Worm (Caenorhabditis elegans) whole organism, L1 larva: Measurements from ENCODE around the gene cku-80.
A peak's percentile ranks its signal among the peaks of the same experiment; 100 is the strongest.

Experiments used
- C04F5.9 ChIP-seq: sonication (generic microtip); optimal IDR thresholded peaks from 2 replicates; lab custom pipeline; 2016; ENCODE audit warnings: missing genetic modification characterization, missing compliant biosample characterization
- F16B12.6 ChIP-seq: fragments of 150-350 bp; optimal IDR thresholded peaks from 2 replicates; lab custom pipeline; 2014; ENCODE audit warnings: missing biosample characterization, missing genetic modification characterization
- Y116A8C.19 ChIP-seq: sonication (generic microtip); optimal IDR thresholded peaks from 2 replicates; lab custom pipeline; 2016; ENCODE audit warnings: missing compliant biosample characterization, missing genetic modification characterization, borderline replicate concordance
- alr-1 ChIP-seq: fragments of 200-800 bp; sonication (Bioruptor generic); optimal IDR thresholded peaks from 2 replicates; lab custom pipeline; 2018; ENCODE audit warnings: borderline replicate concordance, mild to moderate bottlenecking, missing genetic modification characterization, missing compliant biosample characterization
- aly-2 ChIP-seq: fragments of 150-350 bp; optimal IDR thresholded peaks from 2 replicates; lab custom pipeline; 2014; ENCODE audit warnings: missing biosample characterization, missing genetic modification characterization
- blmp-1 ChIP-seq: fragments of 150-350 bp; optimal IDR thresholded peaks from 2 replicates; lab custom pipeline; 2014; ENCODE audit warnings: missing biosample characterization, missing genetic modification characterization
- ceh-63 ChIP-seq: fragments of 200-800 bp; sonication (Bioruptor generic); optimal IDR thresholded peaks from 2 replicates; lab custom pipeline; 2018; ENCODE audit warnings: mild to moderate bottlenecking, missing genetic modification characterization, missing compliant biosample characterization
- ceh-8 ChIP-seq: fragments of 200-800 bp; sonication (Bioruptor generic); optimal IDR thresholded peaks from 2 replicates; lab custom pipeline; 2018; ENCODE audit warnings: mild to moderate bottlenecking, missing genetic modification characterization, moderate library complexity, missing compliant biosample characterization
- ceh-88 ChIP-seq: fragments of 200-800 bp; sonication (Bioruptor generic); IDR thresholded peaks from 2 replicates; pipeline ENCODE4 v1.3.6; 2022; ENCODE audit warnings: missing genetic modification characterization, missing compliant biosample characterization
- ceh-90 ChIP-seq: sonication (generic microtip); optimal IDR thresholded peaks from 2 replicates; lab custom pipeline; 2016; ENCODE audit warnings: missing genetic modification characterization, missing compliant biosample characterization
- ces-1 ChIP-seq: fragments of 150-350 bp; optimal IDR thresholded peaks from 2 replicates; lab custom pipeline; 2014; ENCODE audit warnings: missing biosample characterization, missing genetic modification reagents, missing genetic modification characterization
- dpl-1 ChIP-seq, 3 experiments: fragments of 150-350 bp in 2 of 3; sonication (generic microtip) in 1 of 3; optimal IDR thresholded peaks; 2 replicates each; lab custom pipeline; 2014 to 2017; ENCODE audit warnings: missing biosample characterization in 3 of 3, missing genetic modification characterization in 3 of 3, missing genetic modification reagents in 3 of 3
- efl-1 ChIP-seq, 4 experiments: fragments of 150-350 bp; optimal IDR thresholded peaks in 3 of 4; peaks in 1 of 4; 1 replicate in 1 of 4; 2 replicates in 3 of 4; lab custom pipeline; 2014; ENCODE audit warnings: missing biosample characterization in 2 of 4, missing genetic modification characterization in 2 of 4, missing genetic modification reagents in 2 of 4
- efl-3 ChIP-seq: fragments of 200-800 bp; sonication (Bioruptor generic); optimal IDR thresholded peaks from 2 replicates; lab custom pipeline; 2018; ENCODE audit warnings: mild to moderate bottlenecking, missing genetic modification characterization, missing compliant biosample characterization
- egl-13 ChIP-seq: sonication (generic microtip); optimal IDR thresholded peaks from 2 replicates; lab custom pipeline; 2016; ENCODE audit warnings: missing genotype, missing genetic modification reagents, missing genetic modification characterization, missing compliant biosample characterization
- elt-2 ChIP-seq: sonication (generic microtip); optimal IDR thresholded peaks from 2 replicates; lab custom pipeline; 2016; ENCODE audit warnings: missing genetic modification characterization, mild to moderate bottlenecking, inconsistent platforms, missing compliant biosample characterization, missing genetic modification reagents
- elt-3 ChIP-seq, 6 experiments: fragments of 150-350 bp in 1 of 6; sonication (generic microtip); optimal IDR thresholded peaks; 2 replicates each; lab custom pipeline; 2017 to 2018; ENCODE audit warnings: missing biosample characterization in 6 of 6, missing genetic modification characterization in 6 of 6, inconsistent platforms in 1 of 6
- ets-5 ChIP-seq: fragments of 200-800 bp; sonication (Bioruptor generic); IDR thresholded peaks from 2 replicates; pipeline ENCODE4 v1.3.6; 2022; ENCODE audit warnings: missing genetic modification characterization, missing compliant biosample characterization
- fos-1 ChIP-seq: fragments of 150-350 bp; optimal IDR thresholded peaks from 2 replicates; lab custom pipeline; 2014; ENCODE audit warnings: missing biosample characterization, missing genetic modification characterization
- grh-1 ChIP-seq: fragments of 200-800 bp; sonication (Bioruptor generic); IDR thresholded peaks from 2 replicates; pipeline ENCODE4 v1.3.6; 2022; ENCODE audit warnings: missing genetic modification reagents, missing genetic modification characterization, missing compliant biosample characterization
- hlh-4 ChIP-seq: sonication (generic microtip); optimal IDR thresholded peaks from 2 replicates; lab custom pipeline; 2016; ENCODE audit warnings: mild to moderate bottlenecking, missing genetic modification characterization, missing compliant biosample characterization
- irx-1 ChIP-seq: sonication (generic microtip); optimal IDR thresholded peaks from 2 replicates; lab custom pipeline; 2016; ENCODE audit warnings: missing genetic modification characterization, missing compliant biosample characterization
- isw-1 ChIP-seq: fragments of 200-800 bp; sonication (Bioruptor generic); IDR thresholded peaks from 2 replicates; pipeline ENCODE4 v1.3.6; 2022; ENCODE audit warnings: missing genetic modification characterization, missing compliant biosample characterization
- lin-14 ChIP-seq: fragments of 200-800 bp; sonication (Bioruptor generic); optimal IDR thresholded peaks from 2 replicates; lab custom pipeline; 2018; ENCODE audit warnings: mild to moderate bottlenecking, missing genetic modification characterization, moderate library complexity, missing compliant biosample characterization
- lin-39 ChIP-seq: fragments of 150-350 bp; optimal IDR thresholded peaks from 2 replicates; lab custom pipeline; 2014; ENCODE audit warnings: missing biosample characterization, missing genetic modification reagents, missing genetic modification characterization
- lsy-2 ChIP-seq, 2 experiments: fragments of 150-350 bp; optimal IDR thresholded peaks; 2 replicates each; lab custom pipeline; 2014; ENCODE audit warnings: missing biosample characterization in 2 of 2, missing genetic modification characterization in 2 of 2
- mdl-1 ChIP-seq, 2 experiments: fragments of 150-350 bp; optimal IDR thresholded peaks; 2 replicates each; lab custom pipeline; 2014 to 2017; ENCODE audit warnings: missing biosample characterization in 2 of 2, missing genetic modification characterization in 2 of 2, inconsistent platforms in 1 of 2
- mef-2 ChIP-seq: fragments of 150-350 bp; optimal IDR thresholded peaks from 2 replicates; lab custom pipeline; 2014; ENCODE audit warnings: missing biosample characterization, missing genetic modification characterization
- mep-1 ChIP-seq: fragments of 150-350 bp; optimal IDR thresholded peaks from 2 replicates; lab custom pipeline; 2014; ENCODE audit warnings: missing biosample characterization, missing genetic modification characterization
- nhr-12 ChIP-seq: sonication (generic microtip); optimal IDR thresholded peaks from 2 replicates; lab custom pipeline; 2017; ENCODE audit warnings: missing biosample characterization, missing genetic modification characterization
- nhr-19 ChIP-seq: fragments of 200-800 bp; sonication (Bioruptor generic); conservative IDR thresholded peaks from 2 replicates; pipeline ENCODE4 v1.3.6; 2022; ENCODE audit warnings: missing genetic modification characterization, missing compliant biosample characterization
- nhr-20 ChIP-seq: sonication (generic microtip); optimal IDR thresholded peaks from 2 replicates; lab custom pipeline; 2016; ENCODE audit warnings: mild to moderate bottlenecking, missing genetic modification characterization, missing compliant biosample characterization
- nhr-47 ChIP-seq: sonication (generic microtip); optimal IDR thresholded peaks from 2 replicates; lab custom pipeline; 2016; ENCODE audit warnings: mild to moderate bottlenecking, missing genetic modification characterization, moderate library complexity, missing compliant biosample characterization
- nhr-77 ChIP-seq: fragments of 150-350 bp; optimal IDR thresholded peaks from 2 replicates; lab custom pipeline; 2014; ENCODE audit warnings: missing biosample characterization, missing genetic modification characterization
- nhr-85 ChIP-seq: sonication (generic microtip); peaks from one replicate; lab custom pipeline; 2016; ENCODE audit warnings: missing genetic modification characterization, inconsistent platforms, missing compliant biosample characterization
- pax-3 ChIP-seq: fragments of 200-800 bp; sonication (Bioruptor generic); optimal IDR thresholded peaks from 2 replicates; lab custom pipeline; 2018; ENCODE audit warnings: mild to moderate bottlenecking, missing genetic modification characterization, moderate library complexity, missing compliant biosample characterization
- sox-4 ChIP-seq: sonication (generic microtip); optimal IDR thresholded peaks from 2 replicates; lab custom pipeline; 2016; ENCODE audit warnings: missing genetic modification characterization, missing compliant biosample characterization
- tlp-1 ChIP-seq: fragments of 150-350 bp; optimal IDR thresholded peaks from 2 replicates; lab custom pipeline; 2014; ENCODE audit warnings: missing biosample characterization, missing genetic modification characterization
- unc-130 ChIP-seq: fragments of 150-350 bp; optimal IDR thresholded peaks from 2 replicates; lab custom pipeline; 2017; ENCODE audit warnings: missing biosample characterization, missing genetic modification characterization, inconsistent platforms
- unc-98 ChIP-seq: fragments of 200-800 bp; sonication (Bioruptor generic); IDR thresholded peaks from 2 replicates; pipeline ENCODE4 v1.3.6; 2022; ENCODE audit warnings: missing genetic modification characterization, missing compliant biosample characterization
- zip-4 ChIP-seq: fragments of 200-800 bp; sonication (Bioruptor generic); optimal IDR thresholded peaks from 2 replicates; lab custom pipeline; 2018; ENCODE audit warnings: mild to moderate bottlenecking, missing genetic modification characterization, moderate library complexity, missing compliant biosample characterization
- ztf-11 ChIP-seq, 2 experiments: sonication (generic microtip); optimal IDR thresholded peaks; 2 replicates each; lab custom pipeline; 2016 to 2017; ENCODE audit warnings: missing genetic modification characterization in 2 of 2, missing biosample characterization in 1 of 2, missing compliant biosample characterization in 1 of 2
- ztf-4 ChIP-seq: fragments of 150-350 bp; optimal IDR thresholded peaks from 2 replicates; lab custom pipeline; 2014; ENCODE audit warnings: missing biosample characterization, missing genetic modification characterization

Gene cku-80

ce11 chrIII:4419117-4419978, at the start of gene cku-80, which contains the start of gene R07E5.7 (continued):
- no peak for TF ChIP-seq hlh-4
- TF ChIP-seq nhr-19: peak; percentile 74
- no peak for TF ChIP-seq zip-4
- TF ChIP-seq ztf-11 (tag; optimal IDR thresholded peaks at IDR 0.05; lab: Kevin White, UChicago): peak in 1 of 2 experiments; percentile 28
- no peak for TF ChIP-seq ces-1 (GFP tag; lab: Kevin White, UChicago)
- no peak for TF ChIP-seq lin-39 (tag; lab: Kevin White, UChicago)
- no peak for TF ChIP-seq mef-2
- no peak for TF ChIP-seq alr-1 (tag; lab: Kevin White, UChicago)
- no peak for TF ChIP-seq ztf-4 (tag; lab: Kevin White, UChicago)
- no peak for TF ChIP-seq tlp-1
- TF ChIP-seq ceh-90 (tag; lab: Kevin White, UChicago): no peak
- peak; percentile 73 for TF ChIP-seq nhr-47
- peak; percentile 24 for TF ChIP-seq nhr-77
- peak; percentile 86 to 91 (median 90) for TF ChIP-seq dpl-1 (GFP tag; optimal IDR thresholded peaks at IDR 0.05; lab: Kevin White, UChicago)
- TF ChIP-seq nhr-20 (tag; lab: Kevin White, UChicago): peak; percentile 70
- TF ChIP-seq fos-1 (tag; lab: Kevin White, UChicago): no peak
- TF ChIP-seq ceh-8: no peak
- peak; percentile 39; the same call in 1 of the 2 replicates for TF ChIP-seq isw-1 (GFP tag; lab: Robert Waterston, UW)
- TF ChIP-seq ets-5 (GFP tag; lab: Robert Waterston, UW): no peak
- peak; percentile 40 for TF ChIP-seq elt-2 (tag; lab: Kevin White, UChicago)
- no peak for TF ChIP-seq ceh-63 (GFP tag; lab: Kevin White, UChicago)
- TF ChIP-seq unc-98 (GFP tag; lab: Robert Waterston, UW): no peak
- TF ChIP-seq ceh-88 (GFP tag; lab: Robert Waterston, UW): no peak
- peak; percentile 74 to 78 for TF ChIP-seq lsy-2 (tag; optimal IDR thresholded peaks at IDR 0.05; lab: Kevin White, UChicago)
- peak; percentile 59 for TF ChIP-seq mep-1 (tag; lab: Kevin White, UChicago)
- peak; percentile 66 to 91 for TF ChIP-seq efl-1 (optimal IDR thresholded peaks at IDR 0.05; lab: Kevin White, UChicago)
- TF ChIP-seq efl-1 (GFP tag; optimal IDR thresholded peaks at IDR 0.05 in 1 of 2; lab: Kevin White, UChicago): peak; percentile 90 to 99
- no peak for TF ChIP-seq pax-3 (tag; lab: Kevin White, UChicago)
- TF ChIP-seq, all 84 proteins: peak for 37

DNA sequence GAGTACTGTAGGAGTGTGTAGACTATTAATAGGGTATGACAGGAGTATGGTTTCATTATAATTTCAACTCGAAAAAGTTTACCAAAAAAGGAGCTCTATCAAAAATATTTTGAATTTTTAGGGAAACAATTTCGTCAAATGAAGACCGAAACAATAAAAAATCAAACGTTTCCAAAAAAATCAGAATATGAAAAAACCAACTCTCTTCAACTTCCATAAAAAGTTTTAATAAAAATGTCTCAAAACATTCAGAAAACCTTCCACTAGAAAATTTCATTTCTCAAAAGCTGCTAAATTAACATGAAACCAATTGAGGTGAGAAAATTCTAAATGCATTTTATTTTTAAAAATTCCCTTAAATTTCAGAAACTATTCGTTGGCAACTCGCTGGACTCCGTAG, 49.1 kb upstream of the cku-80 start, which contains the start of gene ckb-3:
Gene ckb-3, plus strand, starts transcription at position 301 of the 400 bp plus-strand sequence.
- TF ChIP-seq C04F5.9 (tag; lab: Kevin White, UChicago): no peak
- no peak for TF ChIP-seq egl-13 (tag; lab: Kevin White, UChicago)
- TF ChIP-seq unc-98 (GFP tag; lab: Robert Waterston, UW): no peak
- TF ChIP-seq lsy-2 (tag; optimal IDR thresholded peaks at IDR 0.05; lab: Kevin White, UChicago): no peak
- TF ChIP-seq nhr-47: no peak
- no peak for TF ChIP-seq F16B12.6 (tag; lab: Kevin White, UChicago)
- TF ChIP-seq sox-4 (tag; lab: Kevin White, UChicago): no peak
- TF ChIP-seq alr-1 (tag; lab: Kevin White, UChicago): no peak
- TF ChIP-seq elt-3 (tag; optimal IDR thresholded peaks at IDR 0.05; lab: Kevin White, UChicago): no peak
- no peak for TF ChIP-seq nhr-85 (tag; lab: Kevin White, UChicago)
- no peak for TF ChIP-seq ceh-90 (tag; lab: Kevin White, UChicago)
- TF ChIP-seq, all 84 proteins: peak for 0

- no peak for TF ChIP-seq blmp-1
- no peak for TF ChIP-seq irx-1 (tag; lab: Kevin White, UChicago)
- no peak for TF ChIP-seq F16B12.6 (tag; lab: Kevin White, UChicago)
- TF ChIP-seq ztf-11 (tag; optimal IDR thresholded peaks at IDR 0.05; lab: Kevin White, UChicago): no peak
- no peak for TF ChIP-seq mdl-1 (tag; optimal IDR thresholded peaks at IDR 0.05; lab: Kevin White, UChicago)
- no peak for TF ChIP-seq lin-14 (GFP tag; lab: Kevin White, UChicago)
- TF ChIP-seq grh-1: no peak
- TF ChIP-seq Y116A8C.19 (tag; lab: Kevin White, UChicago): no peak
- TF ChIP-seq efl-3 (GFP tag; lab: Kevin White, UChicago): no peak
- no peak for TF ChIP-seq ceh-63 (GFP tag; lab: Kevin White, UChicago)
- no peak for TF ChIP-seq nhr-12 (tag; lab: Kevin White, UChicago)
- TF ChIP-seq lsy-2 (tag; optimal IDR thresholded peaks at IDR 0.05; lab: Kevin White, UChicago): no peak
- TF ChIP-seq unc-130: no peak
- TF ChIP-seq alr-1 (tag; lab: Kevin White, UChicago): no peak
- TF ChIP-seq aly-2 (tag; lab: Kevin White, UChicago): no peak
- TF ChIP-seq zip-4: no peak
- TF ChIP-seq ztf-4 (tag; lab: Kevin White, UChicago): no peak
These were observed 46.8 kb upstream of the cku-80 start for ce11 chrIII:4372894-4373293.
